Fruit fly (Drosophila melanogaster) whole organism: ENCODE results near the gene CG7650.

Experiments
- CG8478 ChIP-seq: fragments of >200 bp; optimal IDR thresholded peaks from 2 replicates; lab custom pipeline; 2018; ENCODE audit warnings: inconsistent platforms
- Dll ChIP-seq: fragments of >200 bp; optimal IDR thresholded peaks from 2 replicates; lab custom pipeline; 2017
- EcR ChIP-seq, 2 experiments: fragments of >200 bp; optimal IDR thresholded peaks; 2 replicates each; lab custom pipeline; 2017; ENCODE audit warnings: missing biosample characterization in 2 of 2, missing genetic modification characterization in 2 of 2, missing genetic modification reagents in 2 of 2
- pan ChIP-seq: fragments of >200 bp; optimal IDR thresholded peaks from 2 replicates; lab custom pipeline; 2017
- psq ChIP-seq: fragments of >200 bp; optimal IDR thresholded peaks from 2 replicates; lab custom pipeline; 2017
- usp ChIP-seq: fragments of >200 bp; optimal IDR thresholded peaks from 2 replicates; lab custom pipeline; 2017; ENCODE audit warnings: missing biosample characterization, missing genetic modification characterization, mixed read lengths

DNA sequence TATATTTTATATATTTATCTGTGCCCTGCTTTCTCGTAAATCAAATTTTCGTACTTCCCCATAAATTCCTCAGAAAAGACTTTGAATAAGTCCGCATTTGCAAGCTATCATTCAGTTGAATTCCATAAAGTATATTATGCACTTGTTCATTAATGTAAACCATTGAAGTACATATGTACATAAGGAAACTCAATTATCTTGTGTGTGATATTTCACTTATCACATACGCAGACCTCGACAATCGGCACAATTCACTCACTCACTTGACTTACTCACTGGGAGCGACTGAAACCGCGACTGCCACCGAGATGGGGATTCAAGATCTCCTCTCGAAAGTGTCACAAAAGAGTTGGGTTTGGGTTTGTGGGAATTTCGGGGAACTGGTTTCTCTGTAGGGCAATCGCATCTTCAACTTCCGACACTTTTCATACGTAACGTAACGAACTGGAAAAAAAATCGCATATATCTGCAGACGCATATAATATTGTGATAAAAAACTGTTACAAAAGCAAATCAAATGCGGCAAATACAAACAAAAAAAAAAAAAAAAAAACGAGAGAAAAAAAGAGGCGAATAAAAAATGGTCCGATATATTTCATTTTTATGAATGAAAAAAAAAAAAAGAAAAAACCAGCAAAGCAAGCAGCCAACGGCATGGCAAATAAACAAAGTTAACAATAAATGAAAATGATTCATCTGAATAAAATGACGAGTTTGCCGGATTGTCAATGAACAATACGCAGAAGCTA lies 13.0 kb downstream of the CG7650 start:
- TF ChIP-seq usp = no peak
- no peak for TF ChIP-seq pan (lab: Kevin White, UChicago)
- no peak for TF ChIP-seq CG8478
- no peak for TF ChIP-seq EcR (GFP tag; optimal IDR thresholded peaks at IDR 0.05; lab: Kevin White, UChicago)
- no peak for TF ChIP-seq psq (lab: Kevin White, UChicago)
- TF ChIP-seq Dll (lab: Kevin White, UChicago) = no peak
